Worm (Caenorhabditis elegans): Measurements from ENCODE around the gene mpk-2.

mpk-2 gene

ce11 chrII:5066967-5067366, 37.0 kb upstream of the mpk-2 start:
- TF ChIP-seq ceh-36 (tag; optimal IDR thresholded peaks at IDR 0.05) (no peak), ama-1 (optimal IDR thresholded peaks at IDR 0.05) (no peak), tra-4 (tag; optimal IDR thresholded peaks at IDR 0.05) (no peak), tbx-37 (GFP tag; conservative IDR thresholded peaks at IDR 0.05) (no peak), B0310.2 (tag; optimal IDR thresholded peaks at IDR 0.05) (no peak), scrt-1 (GFP tag; IDR thresholded peaks at IDR 0.05) (no peak), ets-7 (tag; optimal IDR thresholded peaks at IDR 0.05) (no peak), tbx-11 (GFP tag; IDR thresholded peaks at IDR 0.05) (no peak), flt-1 (GFP tag; IDR thresholded peaks at IDR 0.05) (no peak), ceh-13 (GFP tag; optimal IDR thresholded peaks at IDR 0.05) (no peak), hmg-4 (GFP tag; optimal IDR thresholded peaks at IDR 0.05) (no peak), pes-1 (GFP tag; IDR thresholded peaks at IDR 0.05) (no peak), aly-1 (tag; optimal IDR thresholded peaks at IDR 0.05) (no peak), hmbx-1 (tag; optimal IDR thresholded peaks at IDR 0.05) (no peak)

- TF ChIP-seq flt-1 (GFP tag; IDR thresholded peaks at IDR 0.05) = no peak
- no peak for TF ChIP-seq ceh-13 (GFP tag; optimal IDR thresholded peaks at IDR 0.05)
- TF ChIP-seq aly-1 (tag; optimal IDR thresholded peaks at IDR 0.05) = peak; percentile 10
- TF ChIP-seq B0310.2 (tag; optimal IDR thresholded peaks at IDR 0.05) = no peak
- no peak for TF ChIP-seq tbx-11 (GFP tag; IDR thresholded peaks at IDR 0.05)
- TF ChIP-seq tbx-37 (GFP tag; conservative IDR thresholded peaks at IDR 0.05) = no peak
These were observed 36.0 kb upstream of the mpk-2 start, which contains the start of gene C27A2.8 for ce11 chrII:5067927-5068326. Gene C27A2.8 (minus strand): TSS chrII:5068043.

ce11 chrII:5069525-5069924, 34.4 kb upstream of the mpk-2 start, which contains the start of gene idpb-2:
Gene idpb-2 (minus strand): TSS chrII:5069625.
- TF ChIP-seq ama-1 (optimal IDR thresholded peaks at IDR 0.05) = no peak
- TF ChIP-seq ets-7 (tag; optimal IDR thresholded peaks at IDR 0.05) = no peak
- TF ChIP-seq hmg-4 (GFP tag; optimal IDR thresholded peaks at IDR 0.05) = no peak
- TF ChIP-seq hnd-1 (tag; optimal IDR thresholded peaks at IDR 0.05) = no peak
- TF ChIP-seq tbx-11 (GFP tag; IDR thresholded peaks at IDR 0.05) = no peak
- TF ChIP-seq tra-4 (tag; optimal IDR thresholded peaks at IDR 0.05) = no peak
- no peak for TF ChIP-seq tbx-37 (GFP tag; conservative IDR thresholded peaks at IDR 0.05)
- TF ChIP-seq ceh-13 (GFP tag; optimal IDR thresholded peaks at IDR 0.05) = no peak
- no peak for TF ChIP-seq aly-1 (tag; optimal IDR thresholded peaks at IDR 0.05)
- TF ChIP-seq ceh-36 (tag; optimal IDR thresholded peaks at IDR 0.05) = no peak

ce11 chrII:5071265-5071664, 32.7 kb upstream of the mpk-2 start, which contains the start of gene C27A2.7:
Gene C27A2.7 (minus strand): TSS chrII:5071365.
- TF ChIP-seq ceh-13 (GFP tag; optimal IDR thresholded peaks at IDR 0.05) (no peak), aly-1 (tag; optimal IDR thresholded peaks at IDR 0.05) (no peak), hmbx-1 (tag; optimal IDR thresholded peaks at IDR 0.05) (no peak), F13C5.2 (tag; optimal IDR thresholded peaks at IDR 0.05) (no peak), flt-1 (GFP tag; IDR thresholded peaks at IDR 0.05) (no peak), B0310.2 (tag; optimal IDR thresholded peaks at IDR 0.05) (no peak), tra-4 (tag; optimal IDR thresholded peaks at IDR 0.05) (no peak), hnd-1 (tag; optimal IDR thresholded peaks at IDR 0.05) (no peak), tbx-37 (GFP tag; conservative IDR thresholded peaks at IDR 0.05) (no peak), ama-1 (optimal IDR thresholded peaks at IDR 0.05) (no peak), ets-7 (tag; optimal IDR thresholded peaks at IDR 0.05) (no peak), pes-1 (GFP tag; IDR thresholded peaks at IDR 0.05) (no peak), hmg-4 (GFP tag; optimal IDR thresholded peaks at IDR 0.05) (no peak), scrt-1 (GFP tag; IDR thresholded peaks at IDR 0.05) (no peak)

DNA sequence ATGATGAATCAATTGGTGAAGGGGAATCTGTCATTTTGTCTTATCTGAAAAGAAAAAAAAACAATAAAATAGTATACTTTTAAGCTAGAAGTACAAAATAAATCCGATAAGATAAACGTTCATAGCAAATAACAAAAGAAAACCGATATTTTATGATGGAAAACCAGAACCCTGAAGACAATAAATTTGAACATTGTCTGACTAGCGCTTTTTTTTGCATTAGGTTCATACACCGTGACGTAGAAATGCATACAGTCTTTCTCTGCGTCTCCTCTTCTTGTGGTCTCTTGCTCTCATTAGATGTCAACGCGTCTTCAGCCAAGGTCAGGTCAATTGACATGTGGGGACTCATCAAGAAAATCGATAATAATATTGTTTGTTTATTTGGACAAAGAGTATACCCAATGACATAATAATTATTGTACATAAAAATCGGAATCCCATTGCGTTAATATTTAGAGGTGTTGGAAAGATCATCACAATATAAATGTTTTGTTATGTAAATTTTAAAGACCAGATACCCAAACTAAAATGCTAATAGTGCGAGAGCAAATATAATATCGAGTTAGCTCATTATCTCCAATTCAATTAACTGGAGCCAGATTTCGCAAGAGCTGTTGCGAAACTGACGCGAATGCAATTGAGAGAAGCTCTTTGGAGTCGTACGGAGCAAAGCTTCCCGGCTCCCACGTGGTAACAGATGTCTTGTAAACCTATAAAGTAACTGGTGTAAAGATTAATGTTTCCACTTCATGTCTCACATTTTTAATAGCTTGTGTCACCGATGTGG, 22.6 kb upstream of the mpk-2 start, which contains the start of gene dsh-2:
TSS of gene dsh-2 (minus strand) at position 51 of the 790 bp plus-strand sequence.
- TF ChIP-seq B0310.2 (tag; optimal IDR thresholded peaks at IDR 0.05) (no peak), hmg-4 (GFP tag; optimal IDR thresholded peaks at IDR 0.05) (no peak), ama-1 (optimal IDR thresholded peaks at IDR 0.05) (no peak), sea-1 (GFP tag; conservative IDR thresholded peaks at IDR 0.05) (no peak), tra-4 (tag; optimal IDR thresholded peaks at IDR 0.05) (no peak), pes-1 (GFP tag; IDR thresholded peaks at IDR 0.05) (no peak), hnd-1 (tag; optimal IDR thresholded peaks at IDR 0.05) (no peak), flt-1 (GFP tag; IDR thresholded peaks at IDR 0.05) (no peak), hmbx-1 (tag; optimal IDR thresholded peaks at IDR 0.05) (no peak)

- no peak for TF ChIP-seq B0310.2 (tag; optimal IDR thresholded peaks at IDR 0.05)
- no peak for TF ChIP-seq hmg-4 (GFP tag; optimal IDR thresholded peaks at IDR 0.05)
- no peak for TF ChIP-seq ceh-13 (GFP tag; optimal IDR thresholded peaks at IDR 0.05)
- TF ChIP-seq aly-1 (tag; optimal IDR thresholded peaks at IDR 0.05) = no peak
- no peak for TF ChIP-seq hmbx-1 (tag; optimal IDR thresholded peaks at IDR 0.05)
- no peak for TF ChIP-seq flt-1 (GFP tag; IDR thresholded peaks at IDR 0.05)
- no peak for TF ChIP-seq pes-1 (GFP tag; IDR thresholded peaks at IDR 0.05)
- TF ChIP-seq scrt-1 (GFP tag; IDR thresholded peaks at IDR 0.05) = no peak
- TF ChIP-seq hnd-1 (tag; optimal IDR thresholded peaks at IDR 0.05) = no peak
- no peak for TF ChIP-seq ama-1 (optimal IDR thresholded peaks at IDR 0.05)
- TF ChIP-seq sea-1 (GFP tag; conservative IDR thresholded peaks at IDR 0.05) = no peak
- no peak for TF ChIP-seq F13C5.2 (tag; optimal IDR thresholded peaks at IDR 0.05)
- no peak for TF ChIP-seq tbx-11 (GFP tag; IDR thresholded peaks at IDR 0.05)
- TF ChIP-seq ets-7 (tag; optimal IDR thresholded peaks at IDR 0.05) = no peak
- TF ChIP-seq tbx-37 (GFP tag; conservative IDR thresholded peaks at IDR 0.05) = no peak
- TF ChIP-seq ceh-36 (tag; optimal IDR thresholded peaks at IDR 0.05) = no peak
- no peak for TF ChIP-seq tra-4 (tag; optimal IDR thresholded peaks at IDR 0.05)
These were observed 20.6 kb upstream of the mpk-2 start, which contains the start of gene C04G6.4 for ce11 chrII:5083341-5083740. Gene C04G6.4 (minus strand): TSS chrII:5083441.

DNA sequence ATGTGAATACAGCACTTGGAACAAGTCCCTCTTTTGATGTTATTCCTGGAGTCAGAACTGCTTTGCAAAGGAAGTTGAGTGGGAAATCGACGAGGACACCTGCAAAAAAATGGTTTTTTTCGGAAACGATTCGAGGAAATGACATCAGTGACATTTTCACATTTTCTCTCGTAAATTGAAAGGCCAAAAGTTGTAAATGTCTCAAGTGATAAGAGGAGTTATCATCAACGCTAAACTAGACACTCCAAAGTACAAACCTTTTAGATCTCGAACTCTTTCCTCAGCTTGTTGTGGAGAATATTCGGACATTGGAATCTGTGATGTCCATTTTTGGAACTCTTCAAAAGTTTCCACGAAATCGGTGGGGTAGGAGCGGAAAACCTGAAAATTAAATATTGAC, 19.7 kb upstream of the mpk-2 start:
- TF ChIP-seq scrt-1 (GFP tag; IDR thresholded peaks at IDR 0.05) = no peak
- no peak for TF ChIP-seq sea-1 (GFP tag; conservative IDR thresholded peaks at IDR 0.05)
- TF ChIP-seq ceh-13 (GFP tag; optimal IDR thresholded peaks at IDR 0.05) = no peak
- no peak for TF ChIP-seq tbx-11 (GFP tag; IDR thresholded peaks at IDR 0.05)
- TF ChIP-seq B0310.2 (tag; optimal IDR thresholded peaks at IDR 0.05) = no peak
- no peak for TF ChIP-seq ets-7 (tag; optimal IDR thresholded peaks at IDR 0.05)
- no peak for TF ChIP-seq pes-1 (GFP tag; IDR thresholded peaks at IDR 0.05)
- TF ChIP-seq aly-1 (tag; optimal IDR thresholded peaks at IDR 0.05) = no peak
- no peak for TF ChIP-seq ama-1 (optimal IDR thresholded peaks at IDR 0.05)
- TF ChIP-seq hmg-4 (GFP tag; optimal IDR thresholded peaks at IDR 0.05) = no peak
- TF ChIP-seq ceh-36 (tag; optimal IDR thresholded peaks at IDR 0.05) = no peak
- TF ChIP-seq hmbx-1 (tag; optimal IDR thresholded peaks at IDR 0.05) = no peak
- no peak for TF ChIP-seq flt-1 (GFP tag; IDR thresholded peaks at IDR 0.05)
- no peak for TF ChIP-seq tra-4 (tag; optimal IDR thresholded peaks at IDR 0.05)
- TF ChIP-seq F13C5.2 (tag; optimal IDR thresholded peaks at IDR 0.05) = no peak
- TF ChIP-seq tbx-37 (GFP tag; conservative IDR thresholded peaks at IDR 0.05) = no peak
- TF ChIP-seq hnd-1 (tag; optimal IDR thresholded peaks at IDR 0.05) = no peak
